Worm (Caenorhabditis elegans) whole organism, midembryonic: Measurements from ENCODE around the gene ags-3.

Source experiments
- T22C8.4 ChIP-seq: fragments of 200-800 bp; sonication (Bioruptor generic); IDR thresholded peaks from 2 replicates; pipeline ENCODE4 v1.3.6; 2022; ENCODE audit warnings: missing genetic modification characterization, missing compliant biosample characterization
- cog-1 ChIP-seq: sonication (generic microtip); optimal IDR thresholded peaks from 2 replicates; lab custom pipeline; 2016; ENCODE audit warnings: missing genetic modification characterization, missing compliant biosample characterization
- flt-1 ChIP-seq: fragments of 200-800 bp; sonication (Bioruptor generic); IDR thresholded peaks from 2 replicates; pipeline ENCODE4 v1.3.6; 2022; ENCODE audit warnings: missing genetic modification characterization, missing compliant biosample characterization
- klf-2 ChIP-seq: fragments of 200-800 bp; sonication (Bioruptor generic); conservative IDR thresholded peaks from 2 replicates; pipeline ENCODE4 v1.3.6; 2022; ENCODE audit warnings: missing genetic modification reagents, missing genetic modification characterization, missing compliant biosample characterization
- med-1 ChIP-seq: sonication (generic microtip); optimal IDR thresholded peaks from 2 replicates; lab custom pipeline; 2017; ENCODE audit warnings: missing genetic modification characterization, mild to moderate bottlenecking, missing compliant biosample characterization, antibody characterized with exemption, missing genetic modification reagents; ENCODE audit not compliant: insufficient read depth
- ref-1 ChIP-seq: fragments of 200-800 bp; sonication (Bioruptor generic); conservative IDR thresholded peaks from 2 replicates; pipeline ENCODE4 v1.3.6; 2022; ENCODE audit warnings: missing genetic modification reagents, missing genetic modification characterization, missing compliant biosample characterization
- tab-1 ChIP-seq: fragments of 200-800 bp; sonication (Bioruptor generic); IDR thresholded peaks from 2 replicates; pipeline ENCODE4 v1.3.6; 2022; ENCODE audit warnings: missing genetic modification characterization, missing compliant biosample characterization
- ztf-23 ChIP-seq: fragments of 200-800 bp; sonication (Bioruptor generic); IDR thresholded peaks from 2 replicates; pipeline ENCODE4 v1.3.6; 2022; ENCODE audit warnings: missing genetic modification reagents, missing genetic modification characterization, missing compliant biosample characterization
- ztf-29 ChIP-seq: fragments of 200-800 bp; sonication (Bioruptor generic); IDR thresholded peaks from 2 replicates; pipeline ENCODE4 v1.3.6; 2022; ENCODE audit warnings: missing genetic modification reagents, missing genetic modification characterization, missing compliant biosample characterization

ags-3 gene

ce11 chrX:5244041-5244440 lies 59.4 kb downstream of the ags-3 start, which contains the start of gene Y34B4A.7:
Y34B4A.7 (plus strand) TSS chrX:5244337.
- TF ChIP-seq cog-1: peak; percentile 10
- no peak for TF ChIP-seq klf-2 (GFP tag; lab: Robert Waterston, UW)

DNA sequence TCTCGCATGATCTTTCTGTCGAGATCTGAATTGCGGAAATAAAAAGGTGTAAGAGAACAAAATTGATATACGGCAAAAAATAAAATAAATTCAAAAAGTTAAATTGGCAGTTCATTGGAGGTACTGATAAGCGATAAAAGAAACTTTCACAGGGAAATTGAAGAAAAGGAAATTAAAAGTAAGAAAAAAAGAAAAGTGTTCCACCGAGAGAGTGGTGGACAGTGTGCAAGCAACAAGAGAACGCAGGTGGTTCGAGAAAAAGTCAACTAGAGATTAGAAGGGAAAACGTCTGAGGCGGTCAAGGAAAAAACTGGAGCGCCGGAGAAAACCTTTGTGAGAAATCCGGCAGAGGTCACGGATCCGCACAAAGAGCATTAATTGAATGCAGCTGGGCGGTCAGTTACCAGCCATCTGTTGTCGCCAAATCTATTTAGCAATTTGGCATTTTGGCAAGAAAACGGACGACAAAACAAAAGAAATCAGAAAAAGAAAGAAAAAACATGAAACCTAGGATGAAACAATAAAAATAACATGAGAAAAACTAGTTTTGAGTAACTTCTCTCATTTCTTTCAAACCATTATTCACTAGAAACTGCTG lies 59.9 kb downstream of the ags-3 start, which contains the start of gene mtm-5:
Gene mtm-5, minus strand, starts transcription at position 27 of the 598 bp plus-strand sequence.
- TF ChIP-seq ztf-23 (GFP tag; lab: Robert Waterston, UW) (no peak), flt-1 (GFP tag; lab: Robert Waterston, UW) (no peak), klf-2 (GFP tag; lab: Robert Waterston, UW) (no peak), tab-1 (GFP tag; lab: Robert Waterston, UW) (no peak), T22C8.4 (GFP tag; lab: Robert Waterston, UW) (no peak), cog-1 (no peak), ref-1 (no peak), med-1 (no peak), ztf-29 (no peak)
